Worm (Caenorhabditis elegans): Measurements from ENCODE around the gene T08D10.4.

T08D10.4 gene

DNA sequence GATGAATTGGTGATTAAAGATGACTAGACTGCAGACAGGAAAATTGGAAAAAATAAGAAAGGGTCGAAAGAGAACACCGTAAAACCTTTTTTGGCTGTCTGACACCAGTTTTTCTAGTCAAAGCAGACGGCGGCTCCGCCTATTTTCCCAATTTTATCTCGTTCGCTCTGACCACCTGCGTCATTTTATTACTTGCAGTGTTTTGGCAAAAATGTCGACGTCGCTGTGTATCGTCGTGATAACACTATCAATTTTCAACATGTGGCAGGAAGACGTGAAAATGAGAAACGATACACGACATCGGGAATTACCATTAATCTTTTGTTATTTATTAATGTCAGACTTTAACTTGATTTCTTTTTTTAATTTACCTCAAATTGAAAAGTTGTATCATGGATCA lies 43.1 kb downstream of the T08D10.4 start, which contains the start of gene Y62H9A.15:
Y62H9A.15 (minus strand) TSS at position 100 of the 400 bp plus-strand sequence.
- no peak for TF ChIP-seq B0310.2 (tag; optimal IDR thresholded peaks at IDR 0.05)
- no peak for TF ChIP-seq F13C5.2 (tag; optimal IDR thresholded peaks at IDR 0.05)
- no peak for TF ChIP-seq tbx-11 (GFP tag; IDR thresholded peaks at IDR 0.05)
- no peak for TF ChIP-seq hmbx-1 (tag; optimal IDR thresholded peaks at IDR 0.05)
- TF ChIP-seq pes-1 (GFP tag; IDR thresholded peaks at IDR 0.05): no peak
- no peak for TF ChIP-seq tbx-37 (GFP tag; conservative IDR thresholded peaks at IDR 0.05)
- no peak for TF ChIP-seq sea-1 (GFP tag; conservative IDR thresholded peaks at IDR 0.05)
- no peak for TF ChIP-seq ceh-36 (tag; optimal IDR thresholded peaks at IDR 0.05)

DNA sequence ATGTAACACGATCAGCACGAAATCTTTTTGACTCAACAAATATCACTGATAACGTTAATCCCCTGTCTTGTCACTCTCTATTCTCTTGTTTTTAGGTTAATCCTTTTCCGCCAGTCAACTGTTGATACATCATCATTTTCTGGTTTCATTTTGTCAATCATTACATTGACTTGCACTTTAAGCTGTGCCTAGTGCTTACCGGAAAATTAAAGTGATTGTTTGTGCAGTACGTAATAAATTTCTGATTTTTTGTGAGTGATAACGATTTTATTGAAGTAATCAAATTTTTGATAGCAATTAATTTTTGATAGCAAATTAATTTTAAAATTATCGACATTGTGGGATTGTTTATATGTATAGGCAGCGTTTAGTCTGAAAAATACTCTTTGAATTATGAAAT lies 44.0 kb downstream of the T08D10.4 start:
- TF ChIP-seq pes-1 (GFP tag; IDR thresholded peaks at IDR 0.05) (no peak), ceh-36 (tag; optimal IDR thresholded peaks at IDR 0.05) (no peak), hmbx-1 (tag; optimal IDR thresholded peaks at IDR 0.05) (no peak), flt-1 (GFP tag; IDR thresholded peaks at IDR 0.05) (no peak), ama-1 (optimal IDR thresholded peaks at IDR 0.05) (no peak), ets-7 (tag; optimal IDR thresholded peaks at IDR 0.05) (no peak), tra-4 (tag; optimal IDR thresholded peaks at IDR 0.05) (no peak), ceh-13 (GFP tag; optimal IDR thresholded peaks at IDR 0.05) (no peak), F13C5.2 (tag; optimal IDR thresholded peaks at IDR 0.05) (no peak), hnd-1 (tag; optimal IDR thresholded peaks at IDR 0.05) (no peak), tbx-37 (GFP tag; conservative IDR thresholded peaks at IDR 0.05) (no peak), tbx-11 (GFP tag; IDR thresholded peaks at IDR 0.05) (no peak), B0310.2 (tag; optimal IDR thresholded peaks at IDR 0.05) (no peak), aly-1 (tag; optimal IDR thresholded peaks at IDR 0.05) (no peak), hmg-4 (GFP tag; optimal IDR thresholded peaks at IDR 0.05) (no peak), sea-1 (GFP tag; conservative IDR thresholded peaks at IDR 0.05) (no peak), scrt-1 (GFP tag; IDR thresholded peaks at IDR 0.05) (no peak)

DNA sequence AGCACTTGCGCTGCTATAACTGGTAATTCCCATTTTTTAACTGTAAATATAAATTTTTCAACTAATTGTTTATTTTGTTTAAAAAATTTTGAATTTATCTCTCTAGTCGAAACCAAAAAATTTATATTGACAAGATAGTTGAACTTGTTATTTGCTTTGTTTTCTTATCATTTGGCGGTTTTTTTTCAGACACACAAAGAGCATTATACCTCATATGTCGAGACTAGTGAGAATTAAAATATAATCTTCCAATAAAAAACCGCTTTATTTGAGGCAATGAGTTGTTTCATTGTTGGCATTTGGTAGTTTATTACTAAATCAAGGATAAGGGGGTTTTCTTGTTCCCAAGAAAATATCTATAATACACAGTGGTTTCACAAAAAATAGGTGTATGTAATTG lies 44.9 kb downstream of the T08D10.4 start:
- TF ChIP-seq hnd-1 (tag; optimal IDR thresholded peaks at IDR 0.05): no peak
- TF ChIP-seq sea-1 (GFP tag; conservative IDR thresholded peaks at IDR 0.05): no peak
- TF ChIP-seq ceh-13 (GFP tag; optimal IDR thresholded peaks at IDR 0.05): no peak
- TF ChIP-seq hmbx-1 (tag; optimal IDR thresholded peaks at IDR 0.05): no peak
- TF ChIP-seq ama-1 (optimal IDR thresholded peaks at IDR 0.05): no peak
- TF ChIP-seq pes-1 (GFP tag; IDR thresholded peaks at IDR 0.05): no peak
- no peak for TF ChIP-seq ceh-36 (tag; optimal IDR thresholded peaks at IDR 0.05)
- TF ChIP-seq F13C5.2 (tag; optimal IDR thresholded peaks at IDR 0.05): no peak
- TF ChIP-seq tra-4 (tag; optimal IDR thresholded peaks at IDR 0.05): no peak
- no peak for TF ChIP-seq flt-1 (GFP tag; IDR thresholded peaks at IDR 0.05)
- TF ChIP-seq aly-1 (tag; optimal IDR thresholded peaks at IDR 0.05): no peak
- no peak for TF ChIP-seq tbx-11 (GFP tag; IDR thresholded peaks at IDR 0.05)
- no peak for TF ChIP-seq tbx-37 (GFP tag; conservative IDR thresholded peaks at IDR 0.05)
- TF ChIP-seq scrt-1 (GFP tag; IDR thresholded peaks at IDR 0.05): no peak
- no peak for TF ChIP-seq B0310.2 (tag; optimal IDR thresholded peaks at IDR 0.05)
- no peak for TF ChIP-seq ets-7 (tag; optimal IDR thresholded peaks at IDR 0.05)
- no peak for TF ChIP-seq hmg-4 (GFP tag; optimal IDR thresholded peaks at IDR 0.05)

DNA sequence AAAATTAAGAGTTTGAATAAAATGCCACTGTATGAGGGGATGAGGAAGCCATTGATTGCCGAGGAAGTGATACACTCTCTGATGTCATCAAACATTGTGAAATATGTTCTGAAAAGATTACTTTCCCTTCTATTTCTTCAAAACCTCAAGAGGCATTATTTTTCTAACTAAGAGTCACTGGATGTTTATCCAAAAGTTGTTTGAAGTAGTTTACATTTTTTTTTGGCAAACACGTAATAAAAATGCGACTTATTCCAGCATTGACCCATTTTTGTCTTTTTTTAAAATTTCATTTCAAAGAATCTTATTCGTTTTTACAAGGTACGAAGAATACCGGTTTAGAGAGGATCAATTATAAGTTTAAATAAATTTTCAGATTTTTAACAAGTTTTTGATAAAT lies 45.9 kb downstream of the T08D10.4 start, which contains the start of gene Y62H9A.11:
Y62H9A.11 (minus strand) TSS at position 101 of the 400 bp plus-strand sequence.
- no peak for TF ChIP-seq ets-7 (tag; optimal IDR thresholded peaks at IDR 0.05)
- TF ChIP-seq ama-1 (optimal IDR thresholded peaks at IDR 0.05): no peak
- TF ChIP-seq tra-4 (tag; optimal IDR thresholded peaks at IDR 0.05): no peak
- no peak for TF ChIP-seq F13C5.2 (tag; optimal IDR thresholded peaks at IDR 0.05)
- TF ChIP-seq pes-1 (GFP tag; IDR thresholded peaks at IDR 0.05): no peak
- TF ChIP-seq tbx-37 (GFP tag; conservative IDR thresholded peaks at IDR 0.05): no peak
- no peak for TF ChIP-seq hmg-4 (GFP tag; optimal IDR thresholded peaks at IDR 0.05)
- TF ChIP-seq hnd-1 (tag; optimal IDR thresholded peaks at IDR 0.05): no peak
- TF ChIP-seq sea-1 (GFP tag; conservative IDR thresholded peaks at IDR 0.05): no peak
- no peak for TF ChIP-seq flt-1 (GFP tag; IDR thresholded peaks at IDR 0.05)
- no peak for TF ChIP-seq ceh-13 (GFP tag; optimal IDR thresholded peaks at IDR 0.05)
- no peak for TF ChIP-seq aly-1 (tag; optimal IDR thresholded peaks at IDR 0.05)
- TF ChIP-seq scrt-1 (GFP tag; IDR thresholded peaks at IDR 0.05): no peak
- TF ChIP-seq hmbx-1 (tag; optimal IDR thresholded peaks at IDR 0.05): no peak
- no peak for TF ChIP-seq B0310.2 (tag; optimal IDR thresholded peaks at IDR 0.05)
- TF ChIP-seq ceh-36 (tag; optimal IDR thresholded peaks at IDR 0.05): no peak
- no peak for TF ChIP-seq tbx-11 (GFP tag; IDR thresholded peaks at IDR 0.05)

DNA sequence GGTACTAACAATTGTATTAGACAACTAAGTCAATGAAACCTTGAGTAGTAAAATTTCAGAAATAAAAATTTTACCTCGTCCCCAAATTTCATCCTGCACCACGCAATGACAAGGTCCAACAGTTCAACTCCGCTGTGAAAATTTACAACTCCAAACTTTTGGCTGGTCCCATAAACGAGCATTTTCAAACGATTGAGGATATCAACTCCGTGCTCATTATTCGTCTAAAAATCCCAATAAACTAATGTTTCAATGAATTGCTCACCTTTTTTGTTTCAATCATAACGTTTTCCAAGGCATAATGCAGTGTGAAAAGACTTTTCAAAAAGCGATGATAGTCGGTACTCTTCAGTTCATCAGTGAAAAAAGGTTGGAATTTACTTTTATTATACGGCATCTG lies 46.5 kb downstream of the T08D10.4 start:
- TF ChIP-seq ceh-36 (tag; optimal IDR thresholded peaks at IDR 0.05) (no peak), scrt-1 (GFP tag; IDR thresholded peaks at IDR 0.05) (no peak), ceh-13 (GFP tag; optimal IDR thresholded peaks at IDR 0.05) (no peak), B0310.2 (tag; optimal IDR thresholded peaks at IDR 0.05) (no peak)

DNA sequence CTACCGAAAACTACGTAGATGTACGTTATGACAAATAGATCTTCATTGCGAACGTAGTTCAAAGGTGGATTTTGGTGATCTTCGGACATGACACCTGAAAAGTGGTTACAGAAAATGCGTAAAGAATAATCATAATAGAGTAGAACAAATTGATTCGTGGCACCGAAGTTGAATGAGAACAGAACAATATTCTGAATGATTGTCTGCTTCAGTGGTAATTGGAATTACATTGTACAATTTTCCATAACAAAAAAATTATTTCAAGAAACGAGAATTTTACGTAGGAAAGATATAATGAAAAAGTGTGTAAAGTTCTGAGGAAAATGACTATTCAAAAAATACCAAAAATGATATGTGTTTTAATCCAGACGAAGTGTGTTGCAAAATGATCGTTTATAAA lies 50.5 kb downstream of the T08D10.4 start, which contains the start of gene Y62H9A.10:
Y62H9A.10 (minus strand) TSS at position 101 of the 400 bp plus-strand sequence.
- TF ChIP-seq tbx-11 (GFP tag; IDR thresholded peaks at IDR 0.05): no peak
- no peak for TF ChIP-seq tra-4 (tag; optimal IDR thresholded peaks at IDR 0.05)
- no peak for TF ChIP-seq ama-1 (optimal IDR thresholded peaks at IDR 0.05)
- no peak for TF ChIP-seq aly-1 (tag; optimal IDR thresholded peaks at IDR 0.05)
- TF ChIP-seq hnd-1 (tag; optimal IDR thresholded peaks at IDR 0.05): no peak
- no peak for TF ChIP-seq hmg-4 (GFP tag; optimal IDR thresholded peaks at IDR 0.05)
- TF ChIP-seq ets-7 (tag; optimal IDR thresholded peaks at IDR 0.05): no peak
- no peak for TF ChIP-seq pes-1 (GFP tag; IDR thresholded peaks at IDR 0.05)
- no peak for TF ChIP-seq ceh-13 (GFP tag; optimal IDR thresholded peaks at IDR 0.05)
- TF ChIP-seq ceh-36 (tag; optimal IDR thresholded peaks at IDR 0.05): no peak
- no peak for TF ChIP-seq hmbx-1 (tag; optimal IDR thresholded peaks at IDR 0.05)
- no peak for TF ChIP-seq scrt-1 (GFP tag; IDR thresholded peaks at IDR 0.05)
- TF ChIP-seq flt-1 (GFP tag; IDR thresholded peaks at IDR 0.05): no peak
- no peak for TF ChIP-seq sea-1 (GFP tag; conservative IDR thresholded peaks at IDR 0.05)
- TF ChIP-seq tbx-37 (GFP tag; conservative IDR thresholded peaks at IDR 0.05): no peak
- no peak for TF ChIP-seq F13C5.2 (tag; optimal IDR thresholded peaks at IDR 0.05)
- TF ChIP-seq B0310.2 (tag; optimal IDR thresholded peaks at IDR 0.05): no peak
